Fruit fly (Drosophila melanogaster) whole organism, pupa: Measurements from ENCODE around the gene TAF1B.

Experiments used
- CG10348 ChIP-seq: fragments of 200-800 bp; sonication (Bioruptor generic); IDR thresholded peaks from 2 replicates; pipeline ENCODE4 v1.3.6; 2022; ENCODE audit warnings: missing biosample characterization, missing genetic modification characterization
- CG12605 ChIP-seq: fragments of 200-800 bp; sonication (Bioruptor generic); IDR thresholded peaks from 2 replicates; pipeline ENCODE4 v1.3.6; 2022; ENCODE audit warnings: missing biosample characterization, missing genetic modification characterization
- CG15710 ChIP-seq: fragments of 200-800 bp; sonication (Bioruptor generic); optimal IDR thresholded peaks from 2 replicates; lab custom pipeline; 2018; ENCODE audit warnings: missing biosample characterization, mild to moderate bottlenecking, missing genetic modification characterization, moderate library complexity
- CG34367 ChIP-seq: fragments of 200-800 bp; sonication (Bioruptor generic); optimal IDR thresholded peaks from 2 replicates; lab custom pipeline; 2018; ENCODE audit warnings: missing biosample characterization, mild to moderate bottlenecking, missing genetic modification characterization
- CG4496 ChIP-seq: fragments of 200-800 bp; sonication (Bioruptor generic); IDR thresholded peaks from 3 replicates; pipeline ENCODE4 v1.3.6; 2022; ENCODE audit warnings: missing biosample characterization, missing genetic modification characterization
- CG8301 ChIP-seq: fragments of 200-800 bp; sonication (Bioruptor generic); optimal IDR thresholded peaks from 2 replicates; lab custom pipeline; 2018; ENCODE audit warnings: missing biosample characterization, mild to moderate bottlenecking, missing genetic modification characterization
- CG9948 ChIP-seq: fragments of 200-800 bp; sonication (Bioruptor generic); optimal IDR thresholded peaks from 2 replicates; lab custom pipeline; 2018; ENCODE audit warnings: missing biosample characterization, mild to moderate bottlenecking, missing genetic modification characterization, moderate library complexity
- EcR ChIP-seq: fragments of 200-800 bp; sonication (Bioruptor generic); optimal IDR thresholded peaks from 3 replicates; lab custom pipeline; 2019; ENCODE audit warnings: missing biosample characterization, missing genetic modification characterization, mild to moderate bottlenecking, moderate library complexity, missing genetic modification reagents
- Ets98B ChIP-seq: fragments of 200-800 bp; sonication (Bioruptor generic); IDR thresholded peaks from 2 replicates; pipeline ENCODE4 v1.3.6; 2022; ENCODE audit warnings: missing biosample characterization, missing genetic modification characterization
- Pif1A ChIP-seq: fragments of 200-800 bp; sonication (Bioruptor generic); optimal IDR thresholded peaks from 3 replicates; lab custom pipeline; 2016; ENCODE audit warnings: missing biosample characterization, missing genetic modification characterization
- Pif1B ChIP-seq: fragments of 200-800 bp; sonication (Bioruptor generic); optimal IDR thresholded peaks from 3 replicates; lab custom pipeline; 2016; ENCODE audit warnings: missing biosample characterization, missing genetic modification characterization
- fd96Ca ChIP-seq: fragments of 200-800 bp; sonication (Bioruptor generic); IDR thresholded peaks from 3 replicates; pipeline ENCODE4 v1.3.6; 2022; ENCODE audit warnings: missing biosample characterization, missing genetic modification characterization
- rn ChIP-seq: fragments of 200-800 bp; sonication (Bioruptor generic); IDR thresholded peaks from 2 replicates; pipeline ENCODE4 v1.3.6; 2022; ENCODE audit warnings: missing biosample characterization, missing genetic modification characterization

DNA sequence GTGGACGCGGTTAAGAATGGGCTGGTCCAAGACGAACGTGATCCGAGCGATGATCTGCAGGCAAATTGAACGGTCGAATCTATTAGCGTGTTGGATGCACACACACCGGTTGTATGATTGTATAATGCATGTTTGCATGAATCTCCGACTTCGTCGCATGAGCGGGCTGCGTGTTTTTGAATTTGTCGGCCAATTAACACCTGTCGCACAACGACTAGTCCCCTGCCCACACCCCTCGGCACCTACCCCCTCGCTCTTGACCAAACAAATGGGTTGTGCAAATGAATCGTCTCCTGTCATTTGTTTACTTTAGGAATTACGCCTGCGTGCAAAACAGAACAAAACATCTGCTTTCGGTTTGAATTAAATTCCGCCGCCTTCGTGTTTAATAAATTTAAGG is 9.0 kb downstream of the TAF1B start:
- TF ChIP-seq fd96Ca (GFP tag; lab: Robert Waterston, UW) (no peak), Ets98B (GFP tag; lab: Robert Waterston, UW) (no peak), Pif1B (no peak), Pif1A (GFP tag; lab: Kevin White, UChicago) (no peak), CG10348 (GFP tag; lab: Robert Waterston, UW) (no peak), CG9948 (tag; lab: Kevin White, UChicago) (no peak), CG15710 (tag; lab: Kevin White, UChicago) (no peak), CG8301 (no peak), rn (GFP tag; lab: Robert Waterston, UW) (no peak), CG4496 (0 out of 3 replicates have a peak, but pooled peaks have one; percentile 13), EcR (GFP tag; lab: Kevin White, UChicago) (no peak), CG12605 (GFP tag; lab: Robert Waterston, UW) (no peak), CG34367 (tag; lab: Kevin White, UChicago) (no peak)
